Fruit fly (Drosophila melanogaster) whole organism, pupa: ENCODE data around the gene CG9147.

Source experiments
- CG12605 ChIP-seq: fragments of 200-800 bp; sonication (Bioruptor generic); IDR thresholded peaks from 2 replicates; pipeline ENCODE4 v1.3.6; 2022; ENCODE audit warnings: missing biosample characterization, missing genetic modification characterization
- CG13204 ChIP-seq: fragments of 200-800 bp; sonication (Bioruptor generic); optimal IDR thresholded peaks from 2 replicates; lab custom pipeline; 2018; ENCODE audit warnings: missing biosample characterization, mild to moderate bottlenecking, missing genetic modification characterization, moderate library complexity
- CG14655 ChIP-seq: fragments of 200-800 bp; sonication (Bioruptor generic); optimal IDR thresholded peaks from 3 replicates; lab custom pipeline; 2017; ENCODE audit warnings: mild to moderate bottlenecking, missing biosample characterization, missing genetic modification reagents, missing genetic modification characterization
- CG17806 ChIP-seq: fragments of 200-800 bp; sonication (Bioruptor generic); optimal IDR thresholded peaks from 2 replicates; lab custom pipeline; 2018; ENCODE audit warnings: missing biosample characterization, mild to moderate bottlenecking, missing genetic modification characterization, moderate library complexity
- CG32121 ChIP-seq: fragments of 200-800 bp; sonication (Bioruptor generic); IDR thresholded peaks from 2 replicates; pipeline ENCODE4 v1.3.6; 2022; ENCODE audit warnings: missing biosample characterization, missing genetic modification characterization
- CG8159 ChIP-seq: fragments of 200-800 bp; sonication (Bioruptor generic); optimal IDR thresholded peaks from 3 replicates; lab custom pipeline; 2018; ENCODE audit warnings: missing biosample characterization, mild to moderate bottlenecking, missing genetic modification characterization, moderate library complexity
- CG9948 ChIP-seq: fragments of 200-800 bp; sonication (Bioruptor generic); optimal IDR thresholded peaks from 2 replicates; lab custom pipeline; 2018; ENCODE audit warnings: missing biosample characterization, mild to moderate bottlenecking, missing genetic modification characterization, moderate library complexity
- Ets98B ChIP-seq: fragments of 200-800 bp; sonication (Bioruptor generic); IDR thresholded peaks from 2 replicates; pipeline ENCODE4 v1.3.6; 2022; ENCODE audit warnings: missing biosample characterization, missing genetic modification characterization
- Pif1B ChIP-seq: fragments of 200-800 bp; sonication (Bioruptor generic); optimal IDR thresholded peaks from 3 replicates; lab custom pipeline; 2016; ENCODE audit warnings: missing biosample characterization, missing genetic modification characterization
- fd96Ca ChIP-seq: fragments of 200-800 bp; sonication (Bioruptor generic); IDR thresholded peaks from 3 replicates; pipeline ENCODE4 v1.3.6; 2022; ENCODE audit warnings: missing biosample characterization, missing genetic modification characterization
- rn ChIP-seq: fragments of 200-800 bp; sonication (Bioruptor generic); IDR thresholded peaks from 2 replicates; pipeline ENCODE4 v1.3.6; 2022; ENCODE audit warnings: missing biosample characterization, missing genetic modification characterization

DNA sequence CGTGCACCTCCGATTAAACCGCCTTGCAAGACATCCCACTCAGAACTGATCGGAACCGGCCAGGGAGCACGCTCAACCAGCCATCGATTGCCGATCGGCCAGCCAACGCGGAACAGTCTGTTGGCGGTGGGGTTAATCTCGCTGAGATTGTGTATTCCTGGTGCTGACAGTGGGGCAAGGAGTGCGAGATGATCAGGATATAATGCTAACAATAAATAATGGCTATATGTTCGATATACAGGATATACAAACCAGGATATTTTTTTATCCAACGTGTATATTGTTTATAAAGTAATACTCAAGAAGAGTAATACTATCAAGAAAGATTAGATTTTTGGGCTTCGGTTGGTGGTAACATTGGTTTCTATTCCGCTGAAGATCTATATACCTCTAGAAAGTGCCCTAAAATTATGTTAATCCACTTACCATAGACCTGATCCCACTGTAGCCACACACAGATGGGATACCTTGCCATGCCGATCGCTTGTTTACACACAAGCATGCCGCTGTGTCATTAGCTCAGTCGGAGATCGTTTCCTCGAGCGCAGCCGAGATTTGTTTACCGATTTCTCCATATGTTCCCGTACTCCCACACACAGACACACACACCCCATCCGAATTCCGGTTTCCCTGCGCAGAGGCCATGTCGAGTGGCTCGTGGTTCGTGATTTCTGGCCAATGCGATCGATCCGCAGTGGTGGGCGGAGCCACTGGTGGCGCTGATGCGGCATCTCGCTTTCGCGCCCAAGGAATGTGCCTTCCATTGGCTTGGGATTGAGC lies 46.3 kb upstream of the CG9147 start, which contains the start of gene H2.0:
- TF ChIP-seq Pif1B (GFP tag; lab: Kevin White, UChicago): peak; percentile 75
- TF ChIP-seq rn (GFP tag; lab: Robert Waterston, UW): 0 out of 2 replicates have a peak, but pooled peaks have one; percentile 17
- peak; percentile 10 for TF ChIP-seq CG13204 (GFP tag; lab: Kevin White, UChicago)
- 0 out of 3 replicates have a peak, but pooled peaks have one; percentile 17 for TF ChIP-seq fd96Ca
- TF ChIP-seq CG9948 (tag; lab: Kevin White, UChicago): peak; percentile 62
- peak; percentile 73 for TF ChIP-seq CG8159
- no peak for TF ChIP-seq CG17806 (tag; lab: Kevin White, UChicago)
- TF ChIP-seq CG12605 (GFP tag; lab: Robert Waterston, UW): no peak
- no peak for TF ChIP-seq CG32121 (GFP tag; lab: Robert Waterston, UW)
- peak; percentile 21; the same call in 1 of the 2 replicates for TF ChIP-seq Ets98B (GFP tag; lab: Robert Waterston, UW)
- TF ChIP-seq CG14655 (GFP tag; lab: Kevin White, UChicago): peak; percentile 79
